Fruit fly (Drosophila melanogaster) whole organism, embryonic: Measurements from ENCODE around the gene Aasdh.

Experiments
- Antp ChIP-seq: fragments of 200-800 bp; sonication (Bioruptor generic); optimal IDR thresholded peaks from 3 replicates; lab custom pipeline; 2016; ENCODE audit warnings: missing biosample characterization, missing genetic modification characterization
- Atf3 ChIP-seq: fragments of 200-800 bp; sonication (Bioruptor generic); optimal IDR thresholded peaks from 3 replicates; lab custom pipeline; 2016; ENCODE audit warnings: missing biosample characterization, missing genetic modification characterization
- BEAF-32 ChIP-seq: fragments of 200-800 bp; sonication (Bioruptor generic); optimal IDR thresholded peaks from 3 replicates; lab custom pipeline; 2017; ENCODE audit warnings: missing biosample characterization, missing genetic modification characterization, mild to moderate bottlenecking, moderate library complexity, missing genetic modification reagents
- CG10654 ChIP-seq: fragments of 200-800 bp; sonication (Bioruptor generic); optimal IDR thresholded peaks from 2 replicates; lab custom pipeline; 2016; ENCODE audit warnings: missing biosample characterization, missing genetic modification characterization
- CG11696 ChIP-seq: fragments of 200-800 bp; sonication (Bioruptor generic); IDR thresholded peaks from 2 replicates; pipeline ENCODE4 v1.3.6; 2022; ENCODE audit warnings: missing biosample characterization, missing genetic modification characterization
- CG12104 ChIP-seq: fragments of 200-800 bp; sonication (Bioruptor generic); optimal IDR thresholded peaks from 3 replicates; lab custom pipeline; 2016; ENCODE audit warnings: missing biosample characterization, missing genetic modification characterization
- CG12659 ChIP-seq: fragments of 200-800 bp; sonication (Bioruptor generic); optimal IDR thresholded peaks from 3 replicates; lab custom pipeline; 2017; ENCODE audit warnings: mild to moderate bottlenecking, missing biosample characterization, missing genetic modification reagents, missing genetic modification characterization
- CG13775 ChIP-seq: fragments of 200-800 bp; sonication (Bioruptor generic); optimal IDR thresholded peaks from 3 replicates; lab custom pipeline; 2017; ENCODE audit warnings: missing biosample characterization, mild to moderate bottlenecking, missing genetic modification characterization
- CG14667 ChIP-seq: fragments of 200-800 bp; sonication (Bioruptor generic); IDR thresholded peaks from 2 replicates; pipeline ENCODE4 v1.3.6; 2022; ENCODE audit warnings: missing biosample characterization, missing genetic modification characterization
- CG14710 ChIP-seq: fragments of 200-800 bp; sonication (Bioruptor generic); optimal IDR thresholded peaks from 3 replicates; lab custom pipeline; 2019; ENCODE audit warnings: missing biosample characterization, mild to moderate bottlenecking, missing genetic modification characterization, moderate library complexity
- CG15269 ChIP-seq: fragments of 200-800 bp; sonication (Bioruptor generic); optimal IDR thresholded peaks from 2 replicates; lab custom pipeline; 2018; ENCODE audit warnings: missing biosample characterization, mild to moderate bottlenecking, missing genetic modification characterization, moderate library complexity
- CG15601 ChIP-seq: fragments of 200-800 bp; sonication (Bioruptor generic); optimal IDR thresholded peaks from 3 replicates; lab custom pipeline; 2019; ENCODE audit warnings: missing biosample characterization, mild to moderate bottlenecking, missing genetic modification characterization, moderate library complexity
- CG1647 ChIP-seq: fragments of 200-800 bp; sonication (Bioruptor generic); optimal IDR thresholded peaks from 3 replicates; lab custom pipeline; 2016; ENCODE audit warnings: missing biosample characterization, missing genetic modification characterization
- CG16863 ChIP-seq: fragments of 200-800 bp; sonication (Bioruptor generic); optimal IDR thresholded peaks from 3 replicates; lab custom pipeline; 2016; ENCODE audit warnings: missing biosample characterization, missing genetic modification characterization
- CG17359 ChIP-seq: fragments of 200-800 bp; sonication (Bioruptor generic); optimal IDR thresholded peaks from 3 replicates; lab custom pipeline; 2018; ENCODE audit warnings: missing biosample characterization, mild to moderate bottlenecking, missing genetic modification characterization, moderate library complexity
- CG17568 ChIP-seq: fragments of 200-800 bp; sonication (Bioruptor generic); optimal IDR thresholded peaks from 2 replicates; lab custom pipeline; 2018; ENCODE audit warnings: missing biosample characterization, mild to moderate bottlenecking, missing genetic modification characterization, moderate library complexity
- CG1832 ChIP-seq: fragments of 200-800 bp; sonication (Bioruptor generic); optimal IDR thresholded peaks from 2 replicates; lab custom pipeline; 2017; ENCODE audit warnings: missing biosample characterization, mild to moderate bottlenecking, missing genetic modification characterization, inconsistent platforms
- CG2116 ChIP-seq: fragments of 200-800 bp; sonication (Bioruptor generic); optimal IDR thresholded peaks from 3 replicates; lab custom pipeline; 2018; ENCODE audit warnings: missing biosample characterization, mild to moderate bottlenecking, missing genetic modification characterization
- CG31365 ChIP-seq: fragments of 200-800 bp; sonication (Bioruptor generic); optimal IDR thresholded peaks from 2 replicates; lab custom pipeline; 2018; ENCODE audit warnings: missing biosample characterization, mild to moderate bottlenecking, missing genetic modification characterization
- CG34224 ChIP-seq: fragments of 200-800 bp; sonication (Bioruptor generic); IDR thresholded peaks from 3 replicates; pipeline ENCODE4 v1.3.6; 2022; ENCODE audit warnings: missing biosample characterization, missing genetic modification characterization; ENCODE audit not compliant: partially characterized antibody
- CG43689 ChIP-seq: fragments of 200-800 bp; sonication (Bioruptor generic); IDR thresholded peaks from 2 replicates; pipeline ENCODE4 v1.3.6; 2022; ENCODE audit warnings: missing biosample characterization, missing genetic modification characterization
- Dll ChIP-seq: fragments of 200-800 bp; sonication (Bioruptor generic); IDR thresholded peaks from 4 replicates; pipeline ENCODE4 v1.3.6; 2022; ENCODE audit warnings: missing biosample characterization, missing genetic modification characterization; ENCODE audit not compliant: partially characterized antibody
- Eip74EF ChIP-seq, 2 experiments: fragments of 200-800 bp in 1 of 2; fragments of >200 bp in 1 of 2; sonication (Bioruptor generic) in 1 of 2; optimal IDR thresholded peaks; 2 replicates each; lab custom pipeline; 2017 to 2019; ENCODE audit warnings: missing biosample characterization in 2 of 2, missing genetic modification characterization in 2 of 2, mild to moderate bottlenecking in 1 of 2, moderate library complexity in 1 of 2
- H15 ChIP-seq: fragments of 200-800 bp; sonication (Bioruptor generic); IDR thresholded peaks from 3 replicates; pipeline ENCODE4 v1.3.6; 2022; ENCODE audit warnings: missing biosample characterization, missing genetic modification characterization
- Hr78 ChIP-seq, 2 experiments: fragments of 200-800 bp in 1 of 2; fragments of >200 bp in 1 of 2; sonication (Bioruptor generic) in 1 of 2; optimal IDR thresholded peaks; 2 replicates each; lab custom pipeline; 2017 to 2019; ENCODE audit warnings: missing biosample characterization in 2 of 2, missing genetic modification characterization in 2 of 2, mild to moderate bottlenecking in 1 of 2, moderate library complexity in 1 of 2
- MTF-1 ChIP-seq: fragments of 200-800 bp; sonication (Bioruptor generic); optimal IDR thresholded peaks from 2 replicates; lab custom pipeline; 2018; ENCODE audit warnings: missing biosample characterization, mild to moderate bottlenecking, missing genetic modification characterization, borderline replicate concordance
- Meics ChIP-seq: fragments of 200-800 bp; sonication (Bioruptor generic); optimal IDR thresholded peaks from 2 replicates; lab custom pipeline; 2017; ENCODE audit warnings: missing biosample characterization, mild to moderate bottlenecking, missing genetic modification characterization
- PHDP ChIP-seq: fragments of 200-800 bp; sonication (Bioruptor generic); optimal IDR thresholded peaks from 3 replicates; lab custom pipeline; 2018; ENCODE audit warnings: missing biosample characterization, mild to moderate bottlenecking, missing genetic modification characterization, moderate library complexity
- Sry-β ChIP-seq: fragments of 200-800 bp; sonication (Bioruptor generic); optimal IDR thresholded peaks from 2 replicates; lab custom pipeline; 2018; ENCODE audit warnings: missing biosample characterization, mild to moderate bottlenecking, missing genetic modification characterization, moderate library complexity
- Ssrp ChIP-seq: fragments of 200-800 bp; sonication (Bioruptor generic); optimal IDR thresholded peaks from 2 replicates; lab custom pipeline; 2018; ENCODE audit warnings: missing biosample characterization, mild to moderate bottlenecking, missing genetic modification characterization, moderate library complexity
- Vsx1 ChIP-seq: fragments of 200-800 bp; sonication (Bioruptor generic); optimal IDR thresholded peaks from 2 replicates; lab custom pipeline; 2017; ENCODE audit warnings: missing biosample characterization, mild to moderate bottlenecking, missing genetic modification characterization, missing genetic modification reagents
- Xrp1 ChIP-seq: fragments of 200-800 bp; sonication (Bioruptor generic); IDR thresholded peaks from 2 replicates; pipeline ENCODE4 v1.3.6; 2022; ENCODE audit warnings: missing biosample characterization, missing genetic modification characterization
- ap ChIP-seq: fragments of 200-800 bp; sonication (Bioruptor generic); IDR thresholded peaks from 2 replicates; pipeline ENCODE4 v1.3.6; 2022; ENCODE audit warnings: missing biosample characterization, missing genetic modification characterization
- ato ChIP-seq: fragments of 200-800 bp; sonication (Bioruptor generic); IDR thresholded peaks from 2 replicates; pipeline ENCODE4 v1.3.6; 2022; ENCODE audit warnings: missing biosample characterization, missing genetic modification characterization; ENCODE audit not compliant: partially characterized antibody
- cato ChIP-seq: fragments of 200-800 bp; sonication (Bioruptor generic); optimal IDR thresholded peaks from 2 replicates; lab custom pipeline; 2016; ENCODE audit warnings: missing biosample characterization, missing genetic modification characterization, borderline replicate concordance
- chif ChIP-seq, 2 experiments: fragments of 200-800 bp; sonication (Bioruptor generic); optimal IDR thresholded peaks; 3 replicates each; lab custom pipeline; 2016; ENCODE audit warnings: missing biosample characterization in 2 of 2, missing genetic modification characterization in 2 of 2
- chn ChIP-seq: fragments of 200-800 bp; sonication (Bioruptor generic); optimal IDR thresholded peaks from 2 replicates; lab custom pipeline; 2016; ENCODE audit warnings: missing biosample characterization, missing genetic modification characterization
- cwo ChIP-seq: fragments of 200-800 bp; sonication (Bioruptor generic); optimal IDR thresholded peaks from 3 replicates; lab custom pipeline; 2017; ENCODE audit warnings: missing biosample characterization, missing genetic modification characterization, mild to moderate bottlenecking, moderate library complexity, missing genetic modification reagents
- da ChIP-seq: fragments of 200-800 bp; sonication (Bioruptor generic); optimal IDR thresholded peaks from 2 replicates; lab custom pipeline; 2016; ENCODE audit warnings: missing biosample characterization, missing genetic modification characterization
- dmrt99B ChIP-seq: fragments of 200-800 bp; sonication (Bioruptor generic); optimal IDR thresholded peaks from 2 replicates; lab custom pipeline; 2018; ENCODE audit warnings: missing biosample characterization, mild to moderate bottlenecking, missing genetic modification characterization, moderate library complexity
- ftz-f1 ChIP-seq: fragments of 200-800 bp; sonication (Bioruptor generic); optimal IDR thresholded peaks from 2 replicates; lab custom pipeline; 2016; ENCODE audit warnings: missing biosample characterization, missing genetic modification characterization
- kah ChIP-seq: fragments of 200-800 bp; sonication (Bioruptor generic); optimal IDR thresholded peaks from 2 replicates; lab custom pipeline; 2018; ENCODE audit warnings: missing biosample characterization, mild to moderate bottlenecking, missing genetic modification characterization
- kay ChIP-seq: fragments of 200-800 bp; sonication (Bioruptor generic); optimal IDR thresholded peaks from 2 replicates; lab custom pipeline; 2016; ENCODE audit warnings: missing biosample characterization, missing genetic modification characterization
- phol ChIP-seq: fragments of 200-800 bp; sonication (Bioruptor generic); optimal IDR thresholded peaks from 3 replicates; lab custom pipeline; 2018; ENCODE audit warnings: missing biosample characterization, mild to moderate bottlenecking, missing genetic modification characterization, moderate library complexity
- pita ChIP-seq: fragments of 200-800 bp; sonication (Bioruptor generic); optimal IDR thresholded peaks from 2 replicates; lab custom pipeline; 2017; ENCODE audit warnings: missing biosample characterization, mild to moderate bottlenecking, missing genetic modification characterization
- pnt ChIP-seq: fragments of 200-800 bp; sonication (Bioruptor generic); optimal IDR thresholded peaks from 3 replicates; lab custom pipeline; 2016; ENCODE audit warnings: missing biosample characterization, missing genetic modification characterization
- pros ChIP-seq: fragments of 200-800 bp; sonication (Bioruptor generic); optimal IDR thresholded peaks from 3 replicates; lab custom pipeline; 2019; ENCODE audit warnings: missing biosample characterization, mild to moderate bottlenecking, missing genetic modification characterization, moderate library complexity
- sr ChIP-seq: fragments of 200-800 bp; sonication (Bioruptor generic); IDR thresholded peaks from 3 replicates; pipeline ENCODE4 v1.3.6; 2022; ENCODE audit warnings: missing biosample characterization, missing genetic modification characterization
- trh ChIP-seq: fragments of 200-800 bp; sonication (Bioruptor generic); optimal IDR thresholded peaks from 2 replicates; lab custom pipeline; 2016; ENCODE audit warnings: missing biosample characterization, missing genetic modification characterization

Gene Aasdh

dm6 chr2L:8473448-8473847, 24.1 kb upstream of the Aasdh start (continued):
- TF ChIP-seq CG15269: no peak
- TF ChIP-seq H15 (GFP tag; lab: Robert Waterston, UW): peak; percentile 65; the same call in 2 of the 3 replicates
- no peak for TF ChIP-seq kay (GFP tag; lab: Kevin White, UChicago)
- no peak for TF ChIP-seq Hr78 (GFP tag; optimal IDR thresholded peaks at IDR 0.05; lab: Kevin White, UChicago)
- TF ChIP-seq pnt (GFP tag; lab: Kevin White, UChicago): no peak
- peak; percentile 67 for TF ChIP-seq phol
- TF ChIP-seq pros (GFP tag; lab: Kevin White, UChicago): no peak
- TF ChIP-seq CG1832 (GFP tag; lab: Kevin White, UChicago): no peak
- TF ChIP-seq CG16863 (GFP tag; lab: Kevin White, UChicago): no peak
- no peak for TF ChIP-seq Dll
- no peak for TF ChIP-seq ftz-f1
- peak in 1 of 2 experiments; percentile 24 for TF ChIP-seq chif (GFP tag; optimal IDR thresholded peaks at IDR 0.05; lab: Kevin White, UChicago)
- TF ChIP-seq CG10654 (GFP tag; lab: Kevin White, UChicago): no peak
- TF ChIP-seq Xrp1 (GFP tag; lab: Robert Waterston, UW): peak; percentile 81
- TF ChIP-seq CG15601: peak; percentile 22
- no peak for TF ChIP-seq sr (GFP tag; lab: Robert Waterston, UW)
- peak in 1 of 2 experiments; percentile 30 for TF ChIP-seq Eip74EF (GFP tag; optimal IDR thresholded peaks at IDR 0.05; lab: Kevin White, UChicago)
- no peak for TF ChIP-seq kah (GFP tag; lab: Kevin White, UChicago)
- TF ChIP-seq CG43689 (GFP tag; lab: Robert Waterston, UW): no peak
- TF ChIP-seq Atf3 (GFP tag; lab: Kevin White, UChicago): peak; percentile 25
- peak; percentile 54 for TF ChIP-seq Meics (GFP tag; lab: Kevin White, UChicago)
- no peak for TF ChIP-seq CG34224 (GFP tag; lab: Robert Waterston, UW)
- TF ChIP-seq Ssrp (tag; lab: Kevin White, UChicago): peak; percentile 59
- no peak for TF ChIP-seq ato (GFP tag; lab: Robert Waterston, UW)
- TF ChIP-seq CG11696 (GFP tag; lab: Robert Waterston, UW): peak; percentile 55
- TF ChIP-seq chn (GFP tag; lab: Kevin White, UChicago): no peak
- peak; percentile 19 for TF ChIP-seq CG1647 (GFP tag; lab: Kevin White, UChicago)
- no peak for TF ChIP-seq MTF-1 (GFP tag; lab: Kevin White, UChicago)
- no peak for TF ChIP-seq CG17568
- no peak for TF ChIP-seq pita (GFP tag; lab: Kevin White, UChicago)
- TF ChIP-seq CG12659 (GFP tag; lab: Kevin White, UChicago): no peak
- peak; percentile 61 for TF ChIP-seq CG14667 (GFP tag; lab: Robert Waterston, UW)
- no peak for TF ChIP-seq BEAF-32 (GFP tag; lab: Kevin White, UChicago)
- peak; percentile 64 for TF ChIP-seq dmrt99B (tag; lab: Kevin White, UChicago)
- TF ChIP-seq CG14710 (tag; lab: Kevin White, UChicago): peak; percentile 59
- TF ChIP-seq CG17359: peak; percentile 66
- TF ChIP-seq CG13775: peak; percentile 22
- TF ChIP-seq trh (GFP tag; lab: Kevin White, UChicago): no peak
- no peak for TF ChIP-seq Sry-β (GFP tag; lab: Kevin White, UChicago)
- peak; percentile 48 for TF ChIP-seq cwo (GFP tag; lab: Kevin White, UChicago)
- no peak for TF ChIP-seq Antp
- TF ChIP-seq Vsx1 (GFP tag; lab: Kevin White, UChicago): no peak
- TF ChIP-seq ap (GFP tag; lab: Robert Waterston, UW): peak; percentile 45; the same call in 1 of the 2 replicates
- TF ChIP-seq CG31365 (tag; lab: Kevin White, UChicago): no peak
- no peak for TF ChIP-seq PHDP (tag; lab: Kevin White, UChicago)
- TF ChIP-seq cato (GFP tag; lab: Kevin White, UChicago): no peak
- no peak for TF ChIP-seq da
- TF ChIP-seq CG2116: no peak
- peak; percentile 8 for TF ChIP-seq CG12104 (GFP tag; lab: Kevin White, UChicago)
